Fruit fly (Drosophila melanogaster) Kc167 (cell line): ENCODE measurements around the gene CG32413.

Experiments used
- psq ChIP-seq: fragments of >200 bp; optimal IDR thresholded peaks from 2 replicates; lab custom pipeline; 2017; ENCODE audit warnings: missing external identifiers
- ttk ChIP-seq: sonication (Bioruptor generic); optimal IDR thresholded peaks from 2 replicates; lab custom pipeline; 2017; ENCODE audit warnings: missing external identifiers

dm6 chr3L:5866924-5867323 lies 36.9 kb downstream of the CG32413 start:
- TF ChIP-seq ttk (lab: Kevin White, UChicago) (no peak), psq (lab: Kevin White, UChicago) (no peak)
